Fruit fly (Drosophila melanogaster) whole organism, pupa: ENCODE measurements around the gene fid.
A peak's percentile ranks its signal among the peaks of the same experiment; 100 is the strongest.

Experiments
- CG10348 ChIP-seq: fragments of 200-800 bp; sonication (Bioruptor generic); IDR thresholded peaks from 2 replicates; pipeline ENCODE4 v1.3.6; 2022; ENCODE audit warnings: missing biosample characterization, missing genetic modification characterization
- CG12605 ChIP-seq: fragments of 200-800 bp; sonication (Bioruptor generic); IDR thresholded peaks from 2 replicates; pipeline ENCODE4 v1.3.6; 2022; ENCODE audit warnings: missing biosample characterization, missing genetic modification characterization
- CG13204 ChIP-seq: fragments of 200-800 bp; sonication (Bioruptor generic); optimal IDR thresholded peaks from 2 replicates; lab custom pipeline; 2018; ENCODE audit warnings: missing biosample characterization, mild to moderate bottlenecking, missing genetic modification characterization, moderate library complexity
- CG14655 ChIP-seq: fragments of 200-800 bp; sonication (Bioruptor generic); optimal IDR thresholded peaks from 3 replicates; lab custom pipeline; 2017; ENCODE audit warnings: mild to moderate bottlenecking, missing biosample characterization, missing genetic modification reagents, missing genetic modification characterization
- CG15710 ChIP-seq: fragments of 200-800 bp; sonication (Bioruptor generic); optimal IDR thresholded peaks from 2 replicates; lab custom pipeline; 2018; ENCODE audit warnings: missing biosample characterization, mild to moderate bottlenecking, missing genetic modification characterization, moderate library complexity
- CG17806 ChIP-seq: fragments of 200-800 bp; sonication (Bioruptor generic); optimal IDR thresholded peaks from 2 replicates; lab custom pipeline; 2018; ENCODE audit warnings: missing biosample characterization, mild to moderate bottlenecking, missing genetic modification characterization, moderate library complexity
- CG32121 ChIP-seq: fragments of 200-800 bp; sonication (Bioruptor generic); IDR thresholded peaks from 2 replicates; pipeline ENCODE4 v1.3.6; 2022; ENCODE audit warnings: missing biosample characterization, missing genetic modification characterization
- CG34367 ChIP-seq: fragments of 200-800 bp; sonication (Bioruptor generic); optimal IDR thresholded peaks from 2 replicates; lab custom pipeline; 2018; ENCODE audit warnings: missing biosample characterization, mild to moderate bottlenecking, missing genetic modification characterization
- CG4496 ChIP-seq: fragments of 200-800 bp; sonication (Bioruptor generic); IDR thresholded peaks from 3 replicates; pipeline ENCODE4 v1.3.6; 2022; ENCODE audit warnings: missing biosample characterization, missing genetic modification characterization
- CG8159 ChIP-seq: fragments of 200-800 bp; sonication (Bioruptor generic); optimal IDR thresholded peaks from 3 replicates; lab custom pipeline; 2018; ENCODE audit warnings: missing biosample characterization, mild to moderate bottlenecking, missing genetic modification characterization, moderate library complexity
- CG8301 ChIP-seq: fragments of 200-800 bp; sonication (Bioruptor generic); optimal IDR thresholded peaks from 2 replicates; lab custom pipeline; 2018; ENCODE audit warnings: missing biosample characterization, mild to moderate bottlenecking, missing genetic modification characterization
- CG9948 ChIP-seq: fragments of 200-800 bp; sonication (Bioruptor generic); optimal IDR thresholded peaks from 2 replicates; lab custom pipeline; 2018; ENCODE audit warnings: missing biosample characterization, mild to moderate bottlenecking, missing genetic modification characterization, moderate library complexity
- D1 ChIP-seq: fragments of 200-800 bp; sonication (Bioruptor generic); optimal IDR thresholded peaks from 2 replicates; lab custom pipeline; 2018; ENCODE audit warnings: missing biosample characterization, mild to moderate bottlenecking, missing genetic modification characterization, moderate library complexity
- EcR ChIP-seq: fragments of 200-800 bp; sonication (Bioruptor generic); optimal IDR thresholded peaks from 3 replicates; lab custom pipeline; 2019; ENCODE audit warnings: missing biosample characterization, missing genetic modification characterization, mild to moderate bottlenecking, moderate library complexity, missing genetic modification reagents
- Ets98B ChIP-seq: fragments of 200-800 bp; sonication (Bioruptor generic); IDR thresholded peaks from 2 replicates; pipeline ENCODE4 v1.3.6; 2022; ENCODE audit warnings: missing biosample characterization, missing genetic modification characterization
- Pif1A ChIP-seq: fragments of 200-800 bp; sonication (Bioruptor generic); optimal IDR thresholded peaks from 3 replicates; lab custom pipeline; 2016; ENCODE audit warnings: missing biosample characterization, missing genetic modification characterization
- Pif1B ChIP-seq: fragments of 200-800 bp; sonication (Bioruptor generic); optimal IDR thresholded peaks from 3 replicates; lab custom pipeline; 2016; ENCODE audit warnings: missing biosample characterization, missing genetic modification characterization
- Snoo ChIP-seq: fragments of 200-800 bp; sonication (Bioruptor generic); optimal IDR thresholded peaks from 3 replicates; lab custom pipeline; 2017; ENCODE audit warnings: missing biosample characterization, mild to moderate bottlenecking, missing genetic modification characterization, inconsistent platforms
- fd96Ca ChIP-seq: fragments of 200-800 bp; sonication (Bioruptor generic); IDR thresholded peaks from 3 replicates; pipeline ENCODE4 v1.3.6; 2022; ENCODE audit warnings: missing biosample characterization, missing genetic modification characterization
- gl ChIP-seq: fragments of 200-800 bp; sonication (Bioruptor generic); optimal IDR thresholded peaks from 2 replicates; lab custom pipeline; 2018; ENCODE audit warnings: missing biosample characterization, mild to moderate bottlenecking, missing genetic modification characterization
- rn ChIP-seq: fragments of 200-800 bp; sonication (Bioruptor generic); IDR thresholded peaks from 2 replicates; pipeline ENCODE4 v1.3.6; 2022; ENCODE audit warnings: missing biosample characterization, missing genetic modification characterization

fid gene

dm6 chr3R:26010628-26011027 lies 40.7 kb downstream of the fid start:
- peak; percentile 95 for TF ChIP-seq CG13204 (GFP tag; lab: Kevin White, UChicago)
- no peak for TF ChIP-seq Pif1B (GFP tag; lab: Kevin White, UChicago)
- TF ChIP-seq EcR (GFP tag; lab: Kevin White, UChicago): peak; percentile 57

dm6 chr3R:26011542-26011941 lies 41.7 kb downstream of the fid start:
- TF ChIP-seq Pif1A (GFP tag; lab: Kevin White, UChicago): peak; percentile 18
- TF ChIP-seq EcR (GFP tag; lab: Kevin White, UChicago): peak; percentile 38
- no peak for TF ChIP-seq CG8301
- TF ChIP-seq CG32121 (GFP tag; lab: Robert Waterston, UW): no peak
- no peak for TF ChIP-seq gl (tag; lab: Kevin White, UChicago)
- no peak for TF ChIP-seq Ets98B (GFP tag; lab: Robert Waterston, UW)
- no peak for TF ChIP-seq CG34367 (tag; lab: Kevin White, UChicago)
- TF ChIP-seq CG12605 (GFP tag; lab: Robert Waterston, UW): no peak
- no peak for TF ChIP-seq CG9948
- TF ChIP-seq CG10348 (GFP tag; lab: Robert Waterston, UW): no peak

- no peak for TF ChIP-seq Pif1A (GFP tag; lab: Kevin White, UChicago)
- no peak for TF ChIP-seq CG12605 (GFP tag; lab: Robert Waterston, UW)
- no peak for TF ChIP-seq CG32121 (GFP tag; lab: Robert Waterston, UW)
- no peak for TF ChIP-seq Ets98B (GFP tag; lab: Robert Waterston, UW)
- TF ChIP-seq Snoo: no peak
- no peak for TF ChIP-seq CG8301
- TF ChIP-seq CG17806: no peak
- no peak for TF ChIP-seq CG13204 (GFP tag; lab: Kevin White, UChicago)
- TF ChIP-seq Pif1B (GFP tag; lab: Kevin White, UChicago): no peak
- no peak for TF ChIP-seq D1 (tag; lab: Kevin White, UChicago)
- TF ChIP-seq CG10348 (GFP tag; lab: Robert Waterston, UW): no peak
- TF ChIP-seq CG14655: no peak
- no peak for TF ChIP-seq gl (tag; lab: Kevin White, UChicago)
- no peak for TF ChIP-seq CG34367 (tag; lab: Kevin White, UChicago)
- TF ChIP-seq, all 21 proteins: peak for 0
These were observed 42.4 kb downstream of the fid start for dm6 chr3R:26012288-26012687.

dm6 chr3R:26012801-26013663 lies 43.2 kb downstream of the fid start:
- TF ChIP-seq CG9948 (peak; percentile 68), fd96Ca (GFP tag; lab: Robert Waterston, UW) (0 out of 3 replicates have a peak, but pooled peaks have one; percentile 13), CG4496 (GFP tag; lab: Robert Waterston, UW) (peak; percentile 65; the same call in 1 of the 3 replicates), rn (GFP tag; lab: Robert Waterston, UW) (no peak), CG17806 (peak; percentile 76), CG34367 (tag; lab: Kevin White, UChicago) (peak; percentile 54), CG8301 (peak; percentile 66), Pif1A (GFP tag; lab: Kevin White, UChicago) (peak; percentile 30), Snoo (peak; percentile 37), CG12605 (GFP tag; lab: Robert Waterston, UW) (no peak), EcR (GFP tag; lab: Kevin White, UChicago) (peak; percentile 90), gl (tag; lab: Kevin White, UChicago) (no peak), CG14655 (peak; percentile 67), CG8159 (peak; percentile 73), CG32121 (GFP tag; lab: Robert Waterston, UW) (no peak), D1 (tag; lab: Kevin White, UChicago) (peak; percentile 42), Ets98B (GFP tag; lab: Robert Waterston, UW) (no peak), CG15710 (tag; lab: Kevin White, UChicago) (peak; percentile 75), CG13204 (GFP tag; lab: Kevin White, UChicago) (peak; percentile 40), CG10348 (GFP tag; lab: Robert Waterston, UW) (no peak), Pif1B (GFP tag; lab: Kevin White, UChicago) (peak; percentile 18)

- no peak for TF ChIP-seq gl (tag; lab: Kevin White, UChicago)
- TF ChIP-seq CG8301: no peak
- no peak for TF ChIP-seq CG14655
- no peak for TF ChIP-seq CG9948
- no peak for TF ChIP-seq Pif1A (GFP tag; lab: Kevin White, UChicago)
- no peak for TF ChIP-seq CG34367 (tag; lab: Kevin White, UChicago)
- TF ChIP-seq CG12605 (GFP tag; lab: Robert Waterston, UW): no peak
- no peak for TF ChIP-seq CG15710 (tag; lab: Kevin White, UChicago)
- TF ChIP-seq CG8159: no peak
- TF ChIP-seq CG17806: no peak
- TF ChIP-seq CG10348 (GFP tag; lab: Robert Waterston, UW): no peak
- no peak for TF ChIP-seq CG32121 (GFP tag; lab: Robert Waterston, UW)
- no peak for TF ChIP-seq rn (GFP tag; lab: Robert Waterston, UW)
- no peak for TF ChIP-seq Pif1B (GFP tag; lab: Kevin White, UChicago)
- no peak for TF ChIP-seq EcR (GFP tag; lab: Kevin White, UChicago)
- TF ChIP-seq CG4496 (GFP tag; lab: Robert Waterston, UW): no peak
- TF ChIP-seq D1 (tag; lab: Kevin White, UChicago): no peak
- no peak for TF ChIP-seq Ets98B (GFP tag; lab: Robert Waterston, UW)
- TF ChIP-seq Snoo: no peak
- TF ChIP-seq CG13204 (GFP tag; lab: Kevin White, UChicago): no peak
These were observed 43.7 kb downstream of the fid start for dm6 chr3R:26013664-26013948.
